Worm (Caenorhabditis elegans) whole organism, late embryonic: ENCODE data around the gene C13F10.6.

ENCODE experiments used
- C38D4.7 ChIP-seq: fragments of 200-800 bp; sonication (Bioruptor generic); optimal IDR thresholded peaks from 2 replicates; lab custom pipeline; 2018; ENCODE audit warnings: mild to moderate bottlenecking, missing genetic modification characterization, moderate library complexity, missing compliant biosample characterization
- F13H6.1 ChIP-seq: sonication (generic microtip); optimal IDR thresholded peaks from 2 replicates; lab custom pipeline; 2016; ENCODE audit warnings: missing genetic modification characterization, missing compliant biosample characterization
- K02D7.2 ChIP-seq: sonication (generic microtip); optimal IDR thresholded peaks from 2 replicates; lab custom pipeline; 2017; ENCODE audit warnings: mild to moderate bottlenecking, missing genetic modification characterization, missing compliant biosample characterization
- K09A11.1 ChIP-seq: sonication (generic microtip); optimal IDR thresholded peaks from 2 replicates; lab custom pipeline; 2017; ENCODE audit warnings: antibody characterized with exemption, mild to moderate bottlenecking, missing genetic modification characterization, missing compliant biosample characterization; ENCODE audit not compliant: insufficient read depth
- ahr-1 ChIP-seq: sonication (generic microtip); optimal IDR thresholded peaks from 2 replicates; lab custom pipeline; 2016; ENCODE audit warnings: missing genetic modification characterization, missing compliant biosample characterization
- ceh-14 ChIP-seq: sonication (generic microtip); optimal IDR thresholded peaks from 2 replicates; lab custom pipeline; 2016; ENCODE audit warnings: missing genotype, missing genetic modification characterization, missing compliant biosample characterization
- ceh-18 ChIP-seq: sonication (generic microtip); optimal IDR thresholded peaks from 2 replicates; lab custom pipeline; 2016; ENCODE audit warnings: missing genetic modification characterization, missing compliant biosample characterization
- ceh-2 ChIP-seq: sonication (generic microtip); optimal IDR thresholded peaks from 2 replicates; lab custom pipeline; 2016; ENCODE audit warnings: missing genotype, missing genetic modification characterization, missing compliant biosample characterization
- ceh-22 ChIP-seq: sonication (generic microtip); optimal IDR thresholded peaks from 2 replicates; lab custom pipeline; 2017; ENCODE audit warnings: missing biosample characterization, missing genetic modification characterization
- ceh-31 ChIP-seq: sonication (generic microtip); optimal IDR thresholded peaks from 2 replicates; lab custom pipeline; 2016; ENCODE audit warnings: missing genetic modification characterization, missing compliant biosample characterization
- ceh-34 ChIP-seq: sonication (generic microtip); optimal IDR thresholded peaks from 2 replicates; lab custom pipeline; 2016; ENCODE audit warnings: mild to moderate bottlenecking, missing genetic modification characterization, missing compliant biosample characterization
- ceh-45 ChIP-seq: fragments of 200-800 bp; sonication (Bioruptor generic); IDR thresholded peaks from 2 replicates; pipeline ENCODE4 v1.3.6; 2022; ENCODE audit warnings: missing genetic modification reagents, missing genetic modification characterization, missing compliant biosample characterization
- ceh-48 ChIP-seq: sonication (generic microtip); optimal IDR thresholded peaks from 2 replicates; lab custom pipeline; 2016; ENCODE audit warnings: missing genetic modification characterization, inconsistent platforms, missing compliant biosample characterization
- ceh-6 ChIP-seq: fragments of 200-800 bp; sonication (Bioruptor generic); optimal IDR thresholded peaks from 2 replicates; lab custom pipeline; 2018; ENCODE audit warnings: mild to moderate bottlenecking, missing genetic modification characterization, missing compliant biosample characterization
- ceh-9 ChIP-seq: sonication (generic microtip); optimal IDR thresholded peaks from 2 replicates; lab custom pipeline; 2016; ENCODE audit warnings: mild to moderate bottlenecking, missing genetic modification characterization, inconsistent platforms, missing compliant biosample characterization
- dmd-4 ChIP-seq: sonication (generic microtip); optimal IDR thresholded peaks from 2 replicates; lab custom pipeline; 2016; ENCODE audit warnings: borderline replicate concordance, missing genetic modification characterization, missing compliant biosample characterization
- dve-1 ChIP-seq: sonication (generic microtip); optimal IDR thresholded peaks from 2 replicates; lab custom pipeline; 2017; ENCODE audit warnings: antibody characterized with exemption, mild to moderate bottlenecking, missing genetic modification characterization, missing compliant biosample characterization
- elt-2 ChIP-seq: sonication (generic microtip); optimal IDR thresholded peaks from 2 replicates; lab custom pipeline; 2016; ENCODE audit warnings: missing genetic modification reagents, missing genetic modification characterization, missing compliant biosample characterization
- elt-4 ChIP-seq: sonication (generic microtip); optimal IDR thresholded peaks from 2 replicates; lab custom pipeline; 2016; ENCODE audit warnings: missing genetic modification characterization, missing compliant biosample characterization
- ets-4 ChIP-seq: sonication (generic microtip); optimal IDR thresholded peaks from 2 replicates; lab custom pipeline; 2016; ENCODE audit warnings: missing genetic modification characterization, missing compliant biosample characterization
- fkh-6 ChIP-seq: sonication (generic microtip); optimal IDR thresholded peaks from 2 replicates; lab custom pipeline; 2016; ENCODE audit warnings: missing genetic modification characterization, missing compliant biosample characterization
- gmeb-2 ChIP-seq: sonication (generic microtip); optimal IDR thresholded peaks from 2 replicates; lab custom pipeline; 2016; ENCODE audit warnings: missing genetic modification characterization, inconsistent platforms, missing compliant biosample characterization
- hlh-13 ChIP-seq: fragments of 200-800 bp; sonication (Bioruptor generic); optimal IDR thresholded peaks from 2 replicates; lab custom pipeline; 2018; ENCODE audit warnings: mild to moderate bottlenecking, missing genetic modification characterization, missing compliant biosample characterization
- hlh-30 ChIP-seq: sonication (generic microtip); optimal IDR thresholded peaks from 2 replicates; lab custom pipeline; 2017; ENCODE audit warnings: antibody characterized with exemption, missing genetic modification characterization, missing compliant biosample characterization; ENCODE audit not compliant: insufficient read depth
- hlh-6 ChIP-seq: sonication (generic microtip); optimal IDR thresholded peaks from 2 replicates; lab custom pipeline; 2016; ENCODE audit warnings: missing genotype, missing genetic modification characterization, missing compliant biosample characterization
- lim-6 ChIP-seq: sonication (generic microtip); optimal IDR thresholded peaks from 2 replicates; lab custom pipeline; 2016; ENCODE audit warnings: missing genetic modification characterization, missing compliant biosample characterization
- lin-11 ChIP-seq: fragments of 200-800 bp; sonication (Bioruptor generic); optimal IDR thresholded peaks from 2 replicates; lab custom pipeline; 2018; ENCODE audit warnings: mild to moderate bottlenecking, missing genetic modification characterization, missing compliant biosample characterization
- madf-2 ChIP-seq: sonication (generic microtip); optimal IDR thresholded peaks from 2 replicates; lab custom pipeline; 2017; ENCODE audit warnings: missing genetic modification characterization, missing compliant biosample characterization
- mec-3 ChIP-seq: sonication (generic microtip); optimal IDR thresholded peaks from 2 replicates; lab custom pipeline; 2016; ENCODE audit warnings: borderline replicate concordance, missing genetic modification characterization, missing compliant biosample characterization
- nfya-1 ChIP-seq: sonication (generic microtip); optimal IDR thresholded peaks from 2 replicates; lab custom pipeline; 2017; ENCODE audit warnings: missing genetic modification characterization, mild to moderate bottlenecking, missing compliant biosample characterization, antibody characterized with exemption, moderate library complexity
- nhr-11 ChIP-seq: fragments of 150-350 bp; optimal IDR thresholded peaks from 2 replicates; lab custom pipeline; 2014; ENCODE audit warnings: missing biosample characterization, missing genetic modification characterization
- nhr-232 ChIP-seq: sonication (generic microtip); optimal IDR thresholded peaks from 2 replicates; lab custom pipeline; 2016; ENCODE audit warnings: missing genetic modification characterization, missing compliant biosample characterization
- odd-2 ChIP-seq: sonication (generic microtip); optimal IDR thresholded peaks from 2 replicates; lab custom pipeline; 2017; ENCODE audit warnings: antibody characterized with exemption, mild to moderate bottlenecking, missing genetic modification characterization, missing compliant biosample characterization
- pag-3 ChIP-seq: sonication (generic microtip); optimal IDR thresholded peaks from 2 replicates; lab custom pipeline; 2016; ENCODE audit warnings: missing compliant biosample characterization, missing genetic modification characterization, borderline replicate concordance
- pha-2 ChIP-seq: sonication (generic microtip); optimal IDR thresholded peaks from 2 replicates; lab custom pipeline; 2017; ENCODE audit warnings: mild to moderate bottlenecking, missing genetic modification characterization, missing compliant biosample characterization
- pha-4 ChIP-seq: fragments of 150-350 bp; optimal IDR thresholded peaks from 2 replicates; lab custom pipeline; 2018; ENCODE audit warnings: missing biosample characterization, missing genetic modification reagents, missing genetic modification characterization
- pros-1 ChIP-seq: fragments of 150-350 bp; optimal IDR thresholded peaks from 2 replicates; lab custom pipeline; 2014; ENCODE audit warnings: missing biosample characterization, missing genetic modification reagents, missing genetic modification characterization
- ref-2 ChIP-seq: sonication (generic microtip); optimal IDR thresholded peaks from 2 replicates; lab custom pipeline; 2016; ENCODE audit warnings: missing genetic modification characterization, missing compliant biosample characterization
- sox-2 ChIP-seq: fragments of 200-800 bp; sonication (Bioruptor generic); IDR thresholded peaks from 2 replicates; pipeline ENCODE4 v1.3.6; 2022; ENCODE audit warnings: missing genetic modification reagents, missing genetic modification characterization, missing compliant biosample characterization
- sox-4 ChIP-seq: sonication (generic microtip); optimal IDR thresholded peaks from 2 replicates; lab custom pipeline; 2017; ENCODE audit warnings: mild to moderate bottlenecking, missing genetic modification characterization, inconsistent platforms, missing compliant biosample characterization
- tbx-7 ChIP-seq: sonication (generic microtip); optimal IDR thresholded peaks from 2 replicates; lab custom pipeline; 2016; ENCODE audit warnings: missing genotype, missing genetic modification characterization, missing compliant biosample characterization
- unc-42 ChIP-seq: sonication (generic microtip); optimal IDR thresholded peaks from 2 replicates; lab custom pipeline; 2016; ENCODE audit warnings: missing genotype, missing genetic modification characterization, missing compliant biosample characterization
- unc-55 ChIP-seq: sonication (generic microtip); optimal IDR thresholded peaks from 2 replicates; lab custom pipeline; 2017; ENCODE audit warnings: missing biosample characterization, missing genetic modification reagents, missing genetic modification characterization
- unc-86 ChIP-seq: sonication (generic microtip); optimal IDR thresholded peaks from 2 replicates; lab custom pipeline; 2016; ENCODE audit warnings: missing genetic modification characterization, missing compliant biosample characterization
- ztf-16 ChIP-seq: sonication (generic microtip); optimal IDR thresholded peaks from 2 replicates; lab custom pipeline; 2017; ENCODE audit warnings: missing genetic modification characterization, missing compliant biosample characterization

The C13F10.6 gene

DNA sequence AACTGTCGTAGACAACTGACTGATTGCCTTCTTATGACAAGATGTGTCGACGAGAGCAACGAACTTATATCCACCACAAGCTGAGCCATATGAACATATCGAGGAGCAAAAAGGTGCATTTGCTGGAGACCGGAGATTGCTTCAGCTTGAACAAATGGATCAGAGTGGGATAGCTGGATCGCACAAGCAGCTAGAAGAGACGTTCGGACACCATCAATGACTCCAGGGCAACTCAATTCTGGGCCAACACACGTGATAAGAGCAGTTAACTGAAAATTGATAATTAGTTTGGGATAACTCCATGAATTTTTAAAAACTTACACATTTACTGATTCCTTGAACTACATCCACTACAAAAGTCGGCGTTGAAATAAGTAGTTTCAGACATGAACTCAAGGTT lies 11.8 kb downstream of the C13F10.6 start:
- TF ChIP-seq lim-6 (tag; lab: Kevin White, UChicago) (no peak), elt-2 (no peak), sox-2 (GFP tag; lab: Robert Waterston, UW) (no peak), hlh-13 (GFP tag; lab: Kevin White, UChicago) (no peak), unc-55 (GFP tag; lab: Kevin White, UChicago) (no peak), ceh-14 (tag; lab: Kevin White, UChicago) (no peak)

DNA sequence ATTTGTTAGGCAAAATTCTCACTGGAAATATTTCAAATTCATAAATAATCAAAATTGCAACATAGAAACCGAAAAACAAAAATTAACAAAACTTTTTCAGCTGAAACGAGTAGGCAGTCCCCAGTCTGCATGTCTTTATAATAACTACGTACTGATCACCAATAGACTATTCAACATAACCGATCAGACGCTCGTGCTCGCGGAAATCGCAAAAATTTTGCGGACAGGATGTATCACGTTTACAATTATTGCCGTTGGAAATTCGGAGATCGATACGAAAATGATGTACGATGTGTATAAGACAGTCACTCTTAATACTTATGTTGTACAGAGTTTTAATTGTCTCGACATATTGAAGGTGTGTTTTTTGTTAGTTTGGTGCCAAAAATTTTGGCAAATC lies 19.5 kb downstream of the C13F10.6 start:
- TF ChIP-seq sox-2 (GFP tag; lab: Robert Waterston, UW) = no peak
- TF ChIP-seq C38D4.7 (GFP tag; lab: Kevin White, UChicago) = no peak
- TF ChIP-seq ceh-31 = no peak
- no peak for TF ChIP-seq sox-4
- TF ChIP-seq pros-1 = no peak
- no peak for TF ChIP-seq K02D7.2 (tag; lab: Kevin White, UChicago)
- no peak for TF ChIP-seq ceh-9 (tag; lab: Kevin White, UChicago)
- TF ChIP-seq elt-2 = no peak
- no peak for TF ChIP-seq pha-2
- no peak for TF ChIP-seq elt-4
- TF ChIP-seq hlh-6 (tag; lab: Kevin White, UChicago) = no peak
- TF ChIP-seq lim-6 (tag; lab: Kevin White, UChicago) = no peak
- TF ChIP-seq odd-2 (tag; lab: Kevin White, UChicago) = no peak
- no peak for TF ChIP-seq mec-3 (tag; lab: Kevin White, UChicago)
- TF ChIP-seq nhr-11 (tag; lab: Kevin White, UChicago) = no peak
- TF ChIP-seq hlh-30 (tag; lab: Kevin White, UChicago) = no peak
- no peak for TF ChIP-seq nfya-1 (tag; lab: Kevin White, UChicago)
- TF ChIP-seq unc-42 (tag; lab: Kevin White, UChicago) = no peak
- no peak for TF ChIP-seq dmd-4 (tag; lab: Kevin White, UChicago)

DNA sequence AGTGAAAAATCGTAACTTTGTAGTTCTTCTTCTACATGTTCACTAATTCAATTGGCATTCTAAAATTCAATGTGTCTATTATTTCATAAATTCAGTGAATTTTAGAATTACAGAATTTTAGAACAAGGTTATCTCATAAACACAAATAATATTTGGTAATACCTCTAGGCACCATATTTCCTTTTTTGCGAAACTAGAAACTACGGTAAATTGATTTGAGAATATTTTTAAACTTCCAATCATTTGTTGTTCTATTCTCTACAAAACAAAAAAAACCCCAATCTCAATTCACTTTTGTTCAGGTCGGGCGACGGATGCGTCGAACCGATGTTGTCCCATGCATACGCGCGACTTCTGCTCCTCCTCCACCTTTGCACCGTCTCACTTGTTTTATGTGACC lies 20.9 kb downstream of the C13F10.6 start, which contains the start of gene F09G2.1:
TSS of gene F09G2.1 (plus strand) at position 301 of the 400 bp plus-strand sequence.
- TF ChIP-seq pros-1 (no peak), dve-1 (tag; lab: Kevin White, UChicago) (no peak), ztf-16 (tag; lab: Kevin White, UChicago) (no peak), tbx-7 (tag; lab: Kevin White, UChicago) (no peak), sox-2 (GFP tag; lab: Robert Waterston, UW) (no peak), nhr-232 (tag; lab: Kevin White, UChicago) (no peak), K09A11.1 (no peak), sox-4 (no peak), madf-2 (tag; lab: Kevin White, UChicago) (no peak), ceh-18 (tag; lab: Kevin White, UChicago) (no peak), ceh-34 (tag; lab: Kevin White, UChicago) (no peak), ceh-48 (no peak), ceh-6 (GFP tag; lab: Kevin White, UChicago) (no peak), ref-2 (no peak)

DNA sequence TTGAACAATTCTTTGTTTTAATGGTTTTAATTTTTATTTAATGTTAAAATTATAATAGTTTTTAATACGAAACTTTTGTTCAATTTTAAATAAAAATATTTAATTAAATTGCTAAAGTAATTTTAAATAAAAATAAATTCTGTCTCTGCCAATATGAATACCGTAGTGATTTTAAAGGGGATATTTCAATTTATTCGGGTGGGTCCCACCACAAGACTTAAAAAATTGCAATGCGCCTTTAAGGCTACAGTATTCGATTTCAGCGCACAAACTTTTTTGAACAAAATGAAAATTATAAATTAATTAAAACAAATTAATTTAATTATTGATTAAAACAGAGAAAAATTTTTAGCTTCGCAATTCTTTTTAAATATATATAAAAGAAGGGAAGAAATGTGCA lies 21.8 kb downstream of the C13F10.6 start:
- TF ChIP-seq ceh-45 (GFP tag; lab: Robert Waterston, UW) (no peak), pros-1 (no peak), ets-4 (no peak), pha-4 (no peak), ceh-22 (no peak), F13H6.1 (no peak), lin-11 (tag; lab: Kevin White, UChicago) (no peak), fkh-6 (no peak), gmeb-2 (tag; lab: Kevin White, UChicago) (no peak), ceh-2 (tag; lab: Kevin White, UChicago) (no peak), ceh-31 (no peak), ahr-1 (tag; lab: Kevin White, UChicago) (no peak), pag-3 (tag; lab: Kevin White, UChicago) (no peak), ceh-9 (tag; lab: Kevin White, UChicago) (no peak), elt-4 (no peak), unc-86 (no peak), ceh-34 (tag; lab: Kevin White, UChicago) (no peak), nfya-1 (tag; lab: Kevin White, UChicago) (no peak)
